Worm (Caenorhabditis elegans) whole organism, young adult: ENCODE measurements around the gene W01C8.1.

ENCODE experiments used
- F23B12.7 ChIP-seq: sonication (generic microtip); optimal IDR thresholded peaks from 2 replicates; lab custom pipeline; 2017; ENCODE audit warnings: missing genetic modification characterization, mild to moderate bottlenecking, missing compliant biosample characterization, antibody characterized with exemption, moderate library complexity; ENCODE audit not compliant: insufficient read depth
- F49E8.2 ChIP-seq: sonication (generic microtip); optimal IDR thresholded peaks from 3 replicates; lab custom pipeline; 2017; ENCODE audit warnings: missing genetic modification characterization, mild to moderate bottlenecking, missing compliant biosample characterization, antibody characterized with exemption, moderate library complexity; ENCODE audit not compliant: insufficient read depth
- F57A8.1 ChIP-seq: fragments of 200-800 bp; sonication (Bioruptor generic); optimal IDR thresholded peaks from 2 replicates; lab custom pipeline; 2018; ENCODE audit warnings: mild to moderate bottlenecking, missing genetic modification characterization, moderate library complexity, missing compliant biosample characterization
- F57C9.4 ChIP-seq: sonication (generic microtip); optimal IDR thresholded peaks from 2 replicates; lab custom pipeline; 2017; ENCODE audit warnings: mild to moderate bottlenecking, missing genetic modification characterization, missing compliant biosample characterization
- T26A5.8 ChIP-seq: sonication (generic microtip); optimal IDR thresholded peaks from 2 replicates; lab custom pipeline; 2016; ENCODE audit warnings: missing genetic modification characterization, missing compliant biosample characterization
- Y79H2A.3 ChIP-seq: fragments of 200-800 bp; sonication (Bioruptor generic); conservative IDR thresholded peaks from 2 replicates; pipeline ENCODE4 v1.3.6; 2022; ENCODE audit warnings: missing genetic modification reagents, missing genetic modification characterization, missing compliant biosample characterization
- Y95B8A.8 ChIP-seq: fragments of 200-800 bp; sonication (Bioruptor generic); IDR thresholded peaks from 2 replicates; pipeline ENCODE4 v1.3.6; 2022; ENCODE audit warnings: missing genetic modification reagents, missing genetic modification characterization, missing compliant biosample characterization
- ZK185.1 ChIP-seq: sonication (generic microtip); optimal IDR thresholded peaks from 2 replicates; lab custom pipeline; 2016; ENCODE audit warnings: mild to moderate bottlenecking, missing genetic modification characterization, missing compliant biosample characterization; ENCODE audit not compliant: poor library complexity, severe bottlenecking
- ama-1 ChIP-seq, 3 experiments: fragments of 150-350 bp in 1 of 3; sonication (generic microtip) in 2 of 3; optimal IDR thresholded peaks; 2 replicates each; lab custom pipeline; 2014 to 2018; ENCODE audit warnings: missing biosample characterization in 2 of 3, missing genetic modification characterization in 2 of 3, missing genetic modification reagents in 2 of 3
- bed-2 ChIP-seq: fragments of 200-800 bp; sonication (Bioruptor generic); IDR thresholded peaks from 2 replicates; pipeline ENCODE4 v1.3.6; 2022; ENCODE audit warnings: missing genetic modification reagents, missing genetic modification characterization, missing compliant biosample characterization
- cebp-1 ChIP-seq, 2 experiments: fragments of 200-800 bp in 1 of 2; sonication (Bioruptor generic) in 1 of 2; sonication (generic microtip) in 1 of 2; IDR thresholded peaks in 1 of 2; optimal IDR thresholded peaks in 1 of 2; 2 replicates each; pipeline versions ENCODE4 v1.3.6 to Lab custom; 2017 to 2022; ENCODE audit warnings: missing compliant biosample characterization in 2 of 2, missing genetic modification characterization in 2 of 2, mild to moderate bottlenecking in 1 of 2, missing genetic modification reagents in 1 of 2, moderate library complexity in 1 of 2
- ceh-27 ChIP-seq: fragments of 200-800 bp; sonication (Bioruptor generic); optimal IDR thresholded peaks from 2 replicates; lab custom pipeline; 2018; ENCODE audit warnings: mild to moderate bottlenecking, missing genetic modification characterization, moderate library complexity, missing compliant biosample characterization
- ceh-58 ChIP-seq: fragments of 200-800 bp; sonication (Bioruptor generic); IDR thresholded peaks from 2 replicates; pipeline ENCODE4 v1.3.6; 2022; ENCODE audit warnings: missing genetic modification characterization, missing compliant biosample characterization
- die-1 ChIP-seq: sonication (generic microtip); optimal IDR thresholded peaks from 2 replicates; lab custom pipeline; 2016; ENCODE audit warnings: missing genotype, mild to moderate bottlenecking, missing genetic modification characterization, missing compliant biosample characterization
- dox-1 ChIP-seq: fragments of 200-800 bp; sonication (Bioruptor generic); IDR thresholded peaks from 2 replicates; pipeline ENCODE4 v1.3.6; 2022; ENCODE audit warnings: missing genetic modification reagents, missing genetic modification characterization, missing compliant biosample characterization
- efl-1 ChIP-seq: fragments of 150-350 bp; optimal IDR thresholded peaks from 2 replicates; lab custom pipeline; 2014; ENCODE audit warnings: missing biosample characterization, missing genetic modification reagents, missing genetic modification characterization
- egl-44 ChIP-seq: fragments of 200-800 bp; sonication (Bioruptor generic); IDR thresholded peaks from 2 replicates; pipeline ENCODE4 v1.3.6; 2022; ENCODE audit warnings: missing genetic modification reagents, missing genetic modification characterization, missing compliant biosample characterization
- egrh-3 ChIP-seq: fragments of 200-800 bp; sonication (Bioruptor generic); IDR thresholded peaks from 2 replicates; pipeline ENCODE4 v1.3.6; 2022; ENCODE audit warnings: missing genetic modification reagents, missing genetic modification characterization, missing compliant biosample characterization
- hlh-12 ChIP-seq: sonication (generic microtip); optimal IDR thresholded peaks from 2 replicates; lab custom pipeline; 2016; ENCODE audit warnings: missing genetic modification characterization, missing compliant biosample characterization
- hmg-1.2 ChIP-seq: fragments of 200-800 bp; sonication (Bioruptor generic); IDR thresholded peaks from 2 replicates; pipeline ENCODE4 v1.3.6; 2022; ENCODE audit warnings: missing genetic modification reagents, missing genetic modification characterization, missing compliant biosample characterization
- hmg-20 ChIP-seq: fragments of 200-800 bp; sonication (Bioruptor generic); IDR thresholded peaks from 2 replicates; pipeline ENCODE4 v1.3.6; 2022; ENCODE audit warnings: missing genetic modification reagents, missing genetic modification characterization, missing compliant biosample characterization
- hsf-1 ChIP-seq: fragments of 200-800 bp; sonication (Bioruptor generic); IDR thresholded peaks from 2 replicates; pipeline ENCODE4 v1.3.6; 2022; ENCODE audit warnings: missing genetic modification reagents, missing genetic modification characterization, missing compliant biosample characterization
- let-607 ChIP-seq, 2 experiments: fragments of 200-800 bp in 1 of 2; sonication (Bioruptor generic) in 1 of 2; sonication (generic microtip) in 1 of 2; optimal IDR thresholded peaks; 2 replicates each; lab custom pipeline; 2016 to 2018; ENCODE audit warnings: mild to moderate bottlenecking in 2 of 2, missing compliant biosample characterization in 2 of 2, missing genetic modification characterization in 2 of 2, moderate library complexity in 2 of 2, missing genotype in 1 of 2
- madf-6 ChIP-seq: fragments of 200-800 bp; sonication (Bioruptor generic); IDR thresholded peaks from 2 replicates; pipeline ENCODE4 v1.3.6; 2022; ENCODE audit warnings: missing genetic modification reagents, missing genetic modification characterization, missing compliant biosample characterization
- madf-8 ChIP-seq: fragments of 200-800 bp; sonication (Bioruptor generic); conservative IDR thresholded peaks from 2 replicates; pipeline ENCODE4 v1.3.6; 2022; ENCODE audit warnings: missing genetic modification reagents, missing genetic modification characterization, missing compliant biosample characterization
- nfya-2 ChIP-seq: fragments of 200-800 bp; sonication (Bioruptor generic); IDR thresholded peaks from 2 replicates; pipeline ENCODE4 v1.3.6; 2022; ENCODE audit warnings: missing genetic modification reagents, missing genetic modification characterization, missing compliant biosample characterization
- nhr-80 ChIP-seq: sonication (generic microtip); optimal IDR thresholded peaks from 2 replicates; lab custom pipeline; 2016; ENCODE audit warnings: missing genetic modification characterization, missing compliant biosample characterization
- pha-4 ChIP-seq: fragments of 150-350 bp; sonication (generic microtip); optimal IDR thresholded peaks from 2 replicates; lab custom pipeline; 2014; ENCODE audit warnings: missing biosample characterization, missing genetic modification reagents, missing genetic modification characterization
- rcor-1 ChIP-seq: fragments of 200-800 bp; sonication (Bioruptor generic); IDR thresholded peaks from 2 replicates; pipeline ENCODE4 v1.3.6; 2022; ENCODE audit warnings: missing genetic modification reagents, missing genetic modification characterization, missing compliant biosample characterization
- rpc-1 ChIP-seq, 2 experiments: fragments of 150-350 bp in 1 of 2; sonication (generic microtip) in 1 of 2; optimal IDR thresholded peaks; 2 replicates each; lab custom pipeline; 2014 to 2018; ENCODE audit warnings: missing biosample characterization in 1 of 2, missing genetic modification characterization in 1 of 2, missing genetic modification reagents in 1 of 2, missing genotype in 1 of 2
- sea-2 ChIP-seq: fragments of 200-800 bp; sonication (Bioruptor generic); IDR thresholded peaks from 2 replicates; pipeline ENCODE4 v1.3.6; 2022; ENCODE audit warnings: missing genetic modification characterization, missing compliant biosample characterization
- snpc-1.3 ChIP-seq: sonication (generic microtip); optimal IDR thresholded peaks from 2 replicates; lab custom pipeline; 2017; ENCODE audit warnings: missing genetic modification characterization, mild to moderate bottlenecking, missing compliant biosample characterization, antibody characterized with exemption, moderate library complexity, missing genotype, missing genetic modification reagents; ENCODE audit not compliant: insufficient read depth
- tbp1 ChIP-seq: fragments of 200-800 bp; sonication (Bioruptor generic); optimal IDR thresholded peaks from 2 replicates; lab custom pipeline; 2018; ENCODE audit warnings: mild to moderate bottlenecking, missing genetic modification characterization, missing compliant biosample characterization
- tlf-1 ChIP-seq: fragments of 200-800 bp; sonication (Bioruptor generic); optimal IDR thresholded peaks from 2 replicates; lab custom pipeline; 2018; ENCODE audit warnings: mild to moderate bottlenecking, missing genetic modification characterization, missing compliant biosample characterization
- zfh-2 ChIP-seq: fragments of 200-800 bp; sonication (Bioruptor generic); conservative IDR thresholded peaks from 2 replicates; pipeline ENCODE4 v1.3.6; 2022; ENCODE audit warnings: missing genetic modification reagents, missing genetic modification characterization, missing compliant biosample characterization
- ztf-26 ChIP-seq: sonication (generic microtip); optimal IDR thresholded peaks from 2 replicates; lab custom pipeline; 2017; ENCODE audit warnings: missing genetic modification characterization, missing compliant biosample characterization
- ztf-3 ChIP-seq: fragments of 200-800 bp; sonication (Bioruptor generic); optimal IDR thresholded peaks from 2 replicates; lab custom pipeline; 2018; ENCODE audit warnings: mild to moderate bottlenecking, missing genetic modification characterization, missing compliant biosample characterization
- ztf-6 ChIP-seq: fragments of 200-800 bp; sonication (Bioruptor generic); IDR thresholded peaks from 2 replicates; pipeline ENCODE4 v1.3.6; 2022; ENCODE audit warnings: missing genetic modification reagents, missing genetic modification characterization, missing compliant biosample characterization

Gene W01C8.1

DNA sequence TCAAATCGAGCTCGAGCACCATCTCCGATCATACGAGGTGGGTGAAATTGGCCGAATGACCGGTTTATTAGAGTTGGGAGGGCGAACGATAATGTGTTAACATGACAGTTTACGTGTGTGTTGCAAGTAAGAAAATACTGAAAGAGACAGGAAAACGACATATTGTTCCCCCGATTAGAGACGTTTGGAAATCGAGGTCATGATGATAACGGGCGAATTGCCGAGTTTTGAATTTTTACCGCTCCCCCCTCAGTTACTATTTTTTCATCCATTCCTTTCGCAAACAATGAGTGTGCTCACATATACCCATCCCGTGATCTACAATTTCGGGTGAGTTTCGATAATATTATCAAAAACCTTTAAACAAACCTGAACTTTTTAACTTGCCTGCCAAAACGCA lies 22.5 kb upstream of the W01C8.1 start:
- TF ChIP-seq F49E8.2 (no peak), snpc-1.3 (tag; lab: Kevin White, UChicago) (no peak), ztf-3 (no peak), ztf-6 (no peak), tlf-1 (no peak), dox-1 (GFP tag; lab: Robert Waterston, UW) (peak; percentile 62), hsf-1 (GFP tag; lab: Robert Waterston, UW) (no peak), nhr-80 (tag; lab: Kevin White, UChicago) (peak; percentile 92)

DNA sequence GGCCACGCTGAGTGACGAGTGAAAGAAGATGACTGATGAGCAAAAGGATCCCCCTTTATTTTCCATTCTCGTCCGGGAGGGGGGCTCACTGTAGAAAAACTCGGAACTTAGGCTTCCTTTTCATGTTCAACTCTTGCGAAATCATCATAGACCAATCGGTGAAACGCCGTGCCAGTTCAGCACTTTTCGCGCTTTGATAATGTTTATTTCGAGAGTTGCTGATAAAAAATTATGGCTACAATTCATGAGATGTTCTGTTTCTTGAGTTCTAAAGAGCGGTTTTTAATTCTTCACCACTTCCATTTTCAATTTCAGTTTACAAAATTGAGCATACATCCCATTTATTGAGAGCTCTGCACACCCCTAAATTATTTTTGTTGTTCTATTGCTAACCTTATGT lies 21.4 kb upstream of the W01C8.1 start:
- TF ChIP-seq hmg-20 (GFP tag; lab: Robert Waterston, UW) = no peak
- TF ChIP-seq F57C9.4 (tag; lab: Kevin White, UChicago) = no peak
- no peak for TF ChIP-seq let-607 (tag; optimal IDR thresholded peaks at IDR 0.05; lab: Kevin White, UChicago)
- TF ChIP-seq ceh-58 = no peak
- no peak for TF ChIP-seq dox-1 (GFP tag; lab: Robert Waterston, UW)
- TF ChIP-seq Y95B8A.8 = no peak
- TF ChIP-seq cebp-1 (GFP tag; IDR thresholded peaks at IDR 0.05; lab: Robert Waterston, UW) = 0 out of 2 replicates have a peak, but pooled peaks have one; percentile 27
- no peak for TF ChIP-seq cebp-1 (tag; optimal IDR thresholded peaks at IDR 0.05; lab: Kevin White, UChicago)
- TF ChIP-seq nhr-80 (tag; lab: Kevin White, UChicago) = peak; percentile 69
- TF ChIP-seq F49E8.2 = no peak

DNA sequence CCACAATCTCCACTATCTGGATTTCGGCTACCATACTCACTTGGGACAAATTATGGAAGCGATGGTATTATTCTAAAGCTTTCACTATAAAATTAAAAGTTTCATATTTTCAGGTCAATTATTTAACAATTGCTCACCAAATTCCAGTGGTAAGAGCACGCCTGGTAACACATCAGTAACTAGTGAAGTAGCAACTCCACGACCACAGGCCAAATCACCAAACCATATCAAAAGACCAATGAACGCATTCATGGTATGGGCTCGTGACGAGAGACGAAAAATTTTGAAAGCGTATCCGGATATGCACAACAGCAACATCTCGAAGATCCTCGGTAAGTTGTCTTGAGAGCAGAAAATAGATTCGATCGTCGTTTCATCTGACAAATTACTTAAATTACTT lies 19.6 kb upstream of the W01C8.1 start:
- TF ChIP-seq tbp1 (GFP tag; lab: Kevin White, UChicago) = no peak
- no peak for TF ChIP-seq efl-1 (GFP tag; lab: Kevin White, UChicago)
- TF ChIP-seq ama-1 (optimal IDR thresholded peaks at IDR 0.05; lab: Kevin White, UChicago) = no peak
- TF ChIP-seq ama-1 (GFP tag; optimal IDR thresholded peaks at IDR 0.05; lab: Kevin White, UChicago) = no peak
- no peak for TF ChIP-seq ZK185.1 (tag; lab: Kevin White, UChicago)
- TF ChIP-seq, all 124 proteins: peak for 0

DNA sequence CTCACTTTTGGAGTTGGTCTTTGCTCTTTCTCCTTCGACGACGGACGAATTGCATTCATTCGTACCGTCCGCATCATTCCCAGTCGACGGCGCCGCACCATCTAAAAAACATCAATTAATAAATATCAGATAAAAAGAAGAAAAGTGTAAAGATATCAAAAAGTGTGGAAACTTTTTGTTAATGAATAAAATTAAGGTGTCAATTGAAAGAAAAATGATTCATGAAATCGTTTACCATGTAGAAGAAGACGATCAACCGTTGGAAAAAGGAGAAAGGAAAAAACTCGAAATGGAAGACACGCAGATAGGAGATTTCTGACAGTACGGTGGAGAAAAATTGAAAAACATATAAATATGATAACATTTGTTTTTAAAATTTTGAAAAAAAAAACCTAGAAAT lies 12.1 kb upstream of the W01C8.1 start, which contains the start of gene set-19:
set-19 (minus strand) TSS at position 101 of the 400 bp plus-strand sequence.
- TF ChIP-seq madf-8 (GFP tag; lab: Robert Waterston, UW) = no peak
- no peak for TF ChIP-seq T26A5.8
- no peak for TF ChIP-seq bed-2 (GFP tag; lab: Robert Waterston, UW)
- TF ChIP-seq nfya-2 (GFP tag; lab: Robert Waterston, UW) = no peak
- no peak for TF ChIP-seq madf-6 (GFP tag; lab: Robert Waterston, UW)
- no peak for TF ChIP-seq rpc-1 (optimal IDR thresholded peaks at IDR 0.05; lab: Kevin White, UChicago)
- no peak for TF ChIP-seq rpc-1 (tag; optimal IDR thresholded peaks at IDR 0.05; lab: Kevin White, UChicago)
- no peak for TF ChIP-seq Y79H2A.3 (GFP tag; lab: Robert Waterston, UW)
- no peak for TF ChIP-seq F57A8.1 (GFP tag; lab: Kevin White, UChicago)

DNA sequence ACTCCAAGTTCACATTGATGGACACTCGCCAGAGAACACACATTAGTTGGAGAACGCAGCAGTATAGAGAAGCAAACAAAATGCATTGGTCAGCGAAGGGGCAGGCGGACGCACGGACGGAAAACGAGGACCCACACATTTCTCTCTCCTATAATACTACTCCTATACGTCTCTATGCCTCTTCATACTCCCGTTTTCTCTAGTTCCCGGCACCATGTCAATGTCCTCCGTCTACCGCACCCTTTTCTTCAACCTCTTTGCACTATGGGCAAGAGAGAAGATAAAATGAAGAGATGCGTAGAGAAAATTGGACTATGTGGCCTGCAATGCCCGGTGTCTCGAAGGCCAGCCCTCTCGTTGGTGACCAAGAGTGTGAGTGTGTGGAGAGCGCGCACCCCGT lies 6.1 kb upstream of the W01C8.1 start, which contains the start of gene set-20:
set-20 (minus strand) TSS at position 94 of the 400 bp plus-strand sequence.
- TF ChIP-seq dox-1 (GFP tag; lab: Robert Waterston, UW) (peak; percentile 70), ceh-27 (peak; percentile 23), egrh-3 (GFP tag; lab: Robert Waterston, UW) (no peak), ztf-26 (tag; lab: Kevin White, UChicago) (no peak), egl-44 (GFP tag; lab: Robert Waterston, UW) (no peak), zfh-2 (peak; percentile 65), rcor-1 (GFP tag; lab: Robert Waterston, UW) (no peak), nhr-80 (tag; lab: Kevin White, UChicago) (peak; percentile 44), hlh-12 (tag; lab: Kevin White, UChicago) (no peak), sea-2 (GFP tag; lab: Robert Waterston, UW) (no peak), die-1 (peak; percentile 1), snpc-1.3 (tag; lab: Kevin White, UChicago) (no peak), hmg-1.2 (GFP tag; lab: Robert Waterston, UW) (0 out of 2 replicates have a peak, but pooled peaks have one; percentile 48), pha-4 (tag; lab: Kevin White, UChicago) (no peak), F23B12.7 (tag; lab: Kevin White, UChicago) (peak; percentile 26)
- TF ChIP-seq, all 124 proteins: peak for 7
